Worm (Caenorhabditis elegans) whole organism, late embryonic: ENCODE measurements around the gene pxl-1.

Source experiments
- eyg-1 ChIP-seq: sonication (generic microtip); optimal IDR thresholded peaks from 2 replicates; lab custom pipeline; 2016; ENCODE audit warnings: missing genotype, missing genetic modification characterization, missing compliant biosample characterization
- fkh-10 ChIP-seq: fragments of 150-350 bp; optimal IDR thresholded peaks from 2 replicates; lab custom pipeline; 2014; ENCODE audit warnings: missing biosample characterization, missing genetic modification reagents, missing genetic modification characterization
- npax-4 ChIP-seq: sonication (generic microtip); optimal IDR thresholded peaks from 2 replicates; lab custom pipeline; 2016; ENCODE audit warnings: missing genetic modification characterization, missing compliant biosample characterization

ce11 chrIII:5915926-5916325 is 20.1 kb upstream of the pxl-1 start:
- TF ChIP-seq eyg-1 (tag; lab: Kevin White, UChicago) (no peak), npax-4 (tag; lab: Kevin White, UChicago) (no peak), fkh-10 (no peak)
